Worm (Caenorhabditis elegans) whole organism, midembryonic: ENCODE data around the gene K10B3.5.

Source experiments
- cog-1 ChIP-seq: sonication (generic microtip); optimal IDR thresholded peaks from 2 replicates; lab custom pipeline; 2016; ENCODE audit warnings: missing genetic modification characterization, missing compliant biosample characterization
- flt-1 ChIP-seq: fragments of 200-800 bp; sonication (Bioruptor generic); IDR thresholded peaks from 2 replicates; pipeline ENCODE4 v1.3.6; 2022; ENCODE audit warnings: missing genetic modification characterization, missing compliant biosample characterization
- ref-1 ChIP-seq: fragments of 200-800 bp; sonication (Bioruptor generic); conservative IDR thresholded peaks from 2 replicates; pipeline ENCODE4 v1.3.6; 2022; ENCODE audit warnings: missing genetic modification reagents, missing genetic modification characterization, missing compliant biosample characterization
- ztf-23 ChIP-seq: fragments of 200-800 bp; sonication (Bioruptor generic); IDR thresholded peaks from 2 replicates; pipeline ENCODE4 v1.3.6; 2022; ENCODE audit warnings: missing genetic modification reagents, missing genetic modification characterization, missing compliant biosample characterization

DNA sequence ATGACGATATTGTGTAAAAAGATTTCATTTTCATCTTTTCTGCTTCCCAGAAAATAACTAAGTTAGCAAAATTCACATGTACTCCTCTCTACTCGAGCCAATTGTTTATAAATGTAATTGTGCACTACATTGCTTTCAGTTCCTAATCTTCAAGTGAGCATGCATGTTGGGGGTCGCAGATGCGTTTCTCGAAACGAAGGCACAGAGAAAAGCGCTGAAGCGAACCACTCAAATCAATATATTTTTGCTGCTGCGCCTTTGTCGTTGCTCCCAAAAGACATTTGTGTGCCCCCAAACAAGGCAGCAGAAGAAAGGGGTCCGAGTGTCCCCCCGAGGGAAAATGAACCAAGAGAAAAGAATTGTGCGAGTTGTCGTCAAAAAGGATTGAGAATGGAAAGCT is 20.0 kb upstream of the K10B3.5 start:
- TF ChIP-seq ref-1 (GFP tag; lab: Robert Waterston, UW) (no peak), cog-1 (tag; lab: Kevin White, UChicago) (no peak), ztf-23 (GFP tag; lab: Robert Waterston, UW) (no peak), flt-1 (GFP tag; lab: Robert Waterston, UW) (no peak)
